Worm (Caenorhabditis elegans): ENCODE data around the gene D2062.4.

ce11 chrII:2665606-2666005 is 42.4 kb downstream of the D2062.4 start, which contains the start of gene F22E5.22:
- TF ChIP-seq ztf-11 (tag; optimal IDR thresholded peaks at IDR 0.05) = no peak
- TF ChIP-seq lin-1 (GFP tag; IDR thresholded peaks at IDR 0.05) = no peak
- TF ChIP-seq fos-1 (tag; optimal IDR thresholded peaks at IDR 0.05) = no peak
- no peak for TF ChIP-seq dve-1 (tag; optimal IDR thresholded peaks at IDR 0.05; ENCODE audit: insufficient read depth)
- no peak for TF ChIP-seq nhr-11 (tag; optimal IDR thresholded peaks at IDR 0.05)
- TF ChIP-seq nhr-28 (tag; optimal IDR thresholded peaks at IDR 0.05) = no peak
